Fruit fly (Drosophila melanogaster): ENCODE results near the gene Shaw.

dm6 chr2L:3698992-3699514, 18.9 kb upstream of the Shaw start, which contains the start of the genes CG10031 and CG42464:
- TF ChIP-seq CG7101 (tag; optimal IDR thresholded peaks at IDR 0.05): no peak
- no peak for TF ChIP-seq CG14711 (tag; optimal IDR thresholded peaks at IDR 0.05)
- no peak for TF ChIP-seq CG33017 (tag; optimal IDR thresholded peaks at IDR 0.05)
- TF ChIP-seq Clk (GFP tag; optimal IDR thresholded peaks at IDR 0.05): no peak
- no peak for TF ChIP-seq Mnt (GFP tag; optimal IDR thresholded peaks at IDR 0.05)
- TF ChIP-seq cic (GFP tag; optimal IDR thresholded peaks at IDR 0.05): no peak
- no peak for TF ChIP-seq cnc (optimal IDR thresholded peaks at IDR 0.05)
- TF ChIP-seq toe (GFP tag; optimal IDR thresholded peaks at IDR 0.05): no peak
- no peak for TF ChIP-seq Crg-1 (GFP tag; optimal IDR thresholded peaks at IDR 0.05)
- no peak for TF ChIP-seq CG1620 (GFP tag; optimal IDR thresholded peaks at IDR 0.05)
- TF ChIP-seq tj (GFP tag; optimal IDR thresholded peaks at IDR 0.05): no peak
- TF ChIP-seq ovo (GFP tag; optimal IDR thresholded peaks at IDR 0.05): no peak
- TF ChIP-seq Hr96 (GFP tag; optimal IDR thresholded peaks at IDR 0.05): no peak
- no peak for TF ChIP-seq CG7045 (GFP tag; optimal IDR thresholded peaks at IDR 0.05)
